Worm (Caenorhabditis elegans): ENCODE results near the gene nas-7.

DNA sequence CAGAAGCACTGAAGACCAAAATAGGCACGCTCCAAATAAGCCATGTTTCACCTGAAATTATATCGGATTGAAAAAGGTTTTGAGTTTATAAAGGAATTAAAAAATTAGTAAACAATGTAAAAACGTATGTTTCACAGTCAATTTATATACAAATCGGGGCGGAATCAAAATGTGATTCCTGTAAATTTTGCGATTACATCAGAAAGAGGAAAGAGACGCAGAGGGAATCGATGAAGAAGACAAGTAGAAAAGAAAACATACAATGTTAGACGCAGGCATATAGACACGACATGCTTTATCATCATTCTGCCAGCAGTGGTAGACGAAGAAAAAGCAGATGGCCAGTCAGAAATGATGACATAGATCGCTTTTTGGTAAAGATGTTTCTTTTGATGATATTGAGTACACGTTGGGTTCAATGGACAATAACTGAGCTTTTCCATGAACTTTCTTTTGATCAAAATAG is 38.5 kb downstream of the nas-7 start, which contains the start of gene msra-1:
- no peak for TF ChIP-seq tbx-2 (tag; optimal IDR thresholded peaks at IDR 0.05)
- TF ChIP-seq hlh-8 (tag; optimal IDR thresholded peaks at IDR 0.05) = no peak
- TF ChIP-seq pqm-1 (tag; optimal IDR thresholded peaks at IDR 0.05) = no peak
- no peak for TF ChIP-seq che-1 (tag; optimal IDR thresholded peaks at IDR 0.05)
- TF ChIP-seq ceh-6 (GFP tag; optimal IDR thresholded peaks at IDR 0.05) = no peak
- TF ChIP-seq ttx-3 (tag; optimal IDR thresholded peaks at IDR 0.05) = no peak

Data from whole organism, late embryonic.